Fruit fly (Drosophila melanogaster) whole organism, embryonic: Measurements from ENCODE around the gene DppIII.

ENCODE experiments used
- Abd-B ChIP-seq: fragments of 200-800 bp; sonication (Bioruptor generic); optimal IDR thresholded peaks from 2 replicates; lab custom pipeline; 2018; ENCODE audit warnings: missing biosample characterization, mild to moderate bottlenecking, missing genetic modification characterization, moderate library complexity
- Ada2b ChIP-seq: fragments of 200-800 bp; sonication (Bioruptor generic); IDR thresholded peaks from 2 replicates; pipeline ENCODE4 v1.3.6; 2022; ENCODE audit warnings: missing biosample characterization, missing genetic modification characterization
- CG10147 ChIP-seq: fragments of 200-800 bp; sonication (Bioruptor generic); optimal IDR thresholded peaks from 2 replicates; lab custom pipeline; 2019; ENCODE audit warnings: missing biosample characterization, mild to moderate bottlenecking, missing genetic modification characterization, moderate library complexity
- CG11560 ChIP-seq: fragments of 200-800 bp; sonication (Bioruptor generic); IDR thresholded peaks from 3 replicates; pipeline ENCODE4 v1.3.6; 2022; ENCODE audit warnings: missing biosample characterization, missing genetic modification characterization
- CG12155 ChIP-seq: fragments of 200-800 bp; sonication (Bioruptor generic); optimal IDR thresholded peaks from 3 replicates; lab custom pipeline; 2016; ENCODE audit warnings: missing biosample characterization, missing genetic modification characterization
- CG12769 ChIP-seq: fragments of 200-800 bp; sonication (Bioruptor generic); optimal IDR thresholded peaks from 2 replicates; lab custom pipeline; 2019; ENCODE audit warnings: missing biosample characterization, mild to moderate bottlenecking, missing genetic modification characterization, moderate library complexity
- CG15696 ChIP-seq: fragments of 200-800 bp; sonication (Bioruptor generic); optimal IDR thresholded peaks from 2 replicates; lab custom pipeline; 2019; ENCODE audit warnings: missing biosample characterization, mild to moderate bottlenecking, missing genetic modification characterization, moderate library complexity
- CG1602 ChIP-seq: fragments of 200-800 bp; sonication (Bioruptor generic); optimal IDR thresholded peaks from 3 replicates; lab custom pipeline; 2016; ENCODE audit warnings: missing biosample characterization, missing genetic modification characterization
- CG17385 ChIP-seq: fragments of 200-800 bp; sonication (Bioruptor generic); optimal IDR thresholded peaks from 3 replicates; lab custom pipeline; 2018; ENCODE audit warnings: missing biosample characterization, mild to moderate bottlenecking, missing genetic modification characterization
- CG17829 ChIP-seq: fragments of 200-800 bp; optimal IDR thresholded peaks from 2 replicates; lab custom pipeline; 2019; ENCODE audit warnings: missing biosample characterization, mild to moderate bottlenecking, missing genetic modification characterization, moderate library complexity
- CG30403 ChIP-seq: fragments of 200-800 bp; sonication (Bioruptor generic); optimal IDR thresholded peaks from 3 replicates; lab custom pipeline; 2016; ENCODE audit warnings: missing biosample characterization, missing genetic modification characterization
- CG3065 ChIP-seq: fragments of 200-800 bp; sonication (Bioruptor generic); optimal IDR thresholded peaks from 2 replicates; lab custom pipeline; 2016; ENCODE audit warnings: missing biosample characterization, missing genetic modification characterization
- CG5180 ChIP-seq: fragments of 200-800 bp; sonication (Bioruptor generic); optimal IDR thresholded peaks from 3 replicates; lab custom pipeline; 2017; ENCODE audit warnings: missing biosample characterization, missing genetic modification characterization, mild to moderate bottlenecking, moderate library complexity, missing genetic modification reagents
- CG6765 ChIP-seq: fragments of 200-800 bp; sonication (Bioruptor generic); optimal IDR thresholded peaks from 3 replicates; lab custom pipeline; 2017; ENCODE audit warnings: missing biosample characterization, mild to moderate bottlenecking, missing genetic modification characterization
- CG6791 ChIP-seq: fragments of 200-800 bp; sonication (Bioruptor generic); IDR thresholded peaks from 3 replicates; pipeline ENCODE4 v1.3.6; 2022; ENCODE audit warnings: missing biosample characterization, missing genetic modification characterization; ENCODE audit not compliant: partially characterized antibody
- CG7357 ChIP-seq: fragments of 200-800 bp; sonication (Bioruptor generic); IDR thresholded peaks from 3 replicates; pipeline ENCODE4 v1.3.6; 2022; ENCODE audit warnings: missing biosample characterization, missing genetic modification characterization
- CG8478 ChIP-seq: fragments of >200 bp; optimal IDR thresholded peaks from 2 replicates; lab custom pipeline; 2018
- CG9609 ChIP-seq: fragments of 200-800 bp; sonication (Bioruptor generic); optimal IDR thresholded peaks from 3 replicates; lab custom pipeline; 2016; ENCODE audit warnings: missing biosample characterization, missing genetic modification characterization
- Camta ChIP-seq: fragments of 200-800 bp; sonication (Bioruptor generic); optimal IDR thresholded peaks from 2 replicates; lab custom pipeline; 2016; ENCODE audit warnings: missing biosample characterization, missing genetic modification characterization
- Deaf1 ChIP-seq: fragments of 200-800 bp; optimal IDR thresholded peaks from 3 replicates; lab custom pipeline; 2019; ENCODE audit warnings: missing biosample characterization, mild to moderate bottlenecking, missing genetic modification characterization, moderate library complexity
- E2f2 ChIP-seq: fragments of 200-800 bp; sonication (Bioruptor generic); IDR thresholded peaks from 2 replicates; pipeline ENCODE4 v1.3.6; 2022; ENCODE audit warnings: missing biosample characterization, missing genetic modification characterization
- Hr51 ChIP-seq, 2 experiments: fragments of 200-800 bp; sonication (Bioruptor generic); optimal IDR thresholded peaks; 2 replicates in 1 of 2; 3 replicates in 1 of 2; lab custom pipeline; 2016 to 2018; ENCODE audit warnings: missing biosample characterization in 2 of 2, missing genetic modification characterization in 2 of 2, mild to moderate bottlenecking in 1 of 2, moderate library complexity in 1 of 2
- Lhr ChIP-seq: fragments of 200-800 bp; sonication (Bioruptor generic); optimal IDR thresholded peaks from 3 replicates; lab custom pipeline; 2017; ENCODE audit warnings: mild to moderate bottlenecking, missing biosample characterization, missing genetic modification reagents, missing genetic modification characterization
- Myb ChIP-seq: fragments of 200-800 bp; sonication (Bioruptor generic); optimal IDR thresholded peaks from 2 replicates; lab custom pipeline; 2016; ENCODE audit warnings: missing biosample characterization, missing genetic modification characterization
- Nf-YA ChIP-seq: fragments of 200-800 bp; sonication (Bioruptor generic); IDR thresholded peaks from 2 replicates; pipeline ENCODE4 v1.3.6; 2022; ENCODE audit warnings: missing biosample characterization, missing genetic modification characterization
- Ravus ChIP-seq: fragments of 200-800 bp; sonication (Bioruptor generic); IDR thresholded peaks from 2 replicates; pipeline ENCODE4 v1.3.6; 2022; ENCODE audit warnings: missing biosample characterization, missing genetic modification characterization
- Sin3A ChIP-seq: fragments of >200 bp; optimal IDR thresholded peaks from 2 replicates; lab custom pipeline; 2018
- Six4 ChIP-seq: fragments of 200-800 bp; sonication (Bioruptor generic); optimal IDR thresholded peaks from 2 replicates; lab custom pipeline; 2016; ENCODE audit warnings: missing biosample characterization, missing genetic modification characterization
- Sox102F ChIP-seq: fragments of 200-800 bp; sonication (Bioruptor generic); optimal IDR thresholded peaks from 2 replicates; lab custom pipeline; 2018; ENCODE audit warnings: missing biosample characterization, mild to moderate bottlenecking, missing genetic modification characterization, moderate library complexity
- Spps ChIP-seq: fragments of 200-800 bp; sonication (Bioruptor generic); optimal IDR thresholded peaks from 2 replicates; lab custom pipeline; 2018; ENCODE audit warnings: missing biosample characterization, mild to moderate bottlenecking, missing genetic modification characterization
- Ssrp ChIP-seq: fragments of 200-800 bp; sonication (Bioruptor generic); optimal IDR thresholded peaks from 2 replicates; lab custom pipeline; 2018; ENCODE audit warnings: missing biosample characterization, mild to moderate bottlenecking, missing genetic modification characterization, moderate library complexity
- Taf1 ChIP-seq: fragments of 200-800 bp; sonication (Bioruptor generic); IDR thresholded peaks from 2 replicates; pipeline ENCODE4 v1.3.6; 2022; ENCODE audit warnings: missing biosample characterization, missing genetic modification characterization
- ab ChIP-seq: fragments of 200-800 bp; sonication (Bioruptor generic); optimal IDR thresholded peaks from 2 replicates; lab custom pipeline; 2016; ENCODE audit warnings: missing biosample characterization, missing genetic modification characterization
- abd-A ChIP-seq: fragments of 200-800 bp; sonication (Bioruptor generic); optimal IDR thresholded peaks from 3 replicates; lab custom pipeline; 2019; ENCODE audit warnings: missing biosample characterization, mild to moderate bottlenecking, missing genetic modification characterization, moderate library complexity
- bsh ChIP-seq, 2 experiments: fragments of 200-800 bp; sonication (Bioruptor generic); optimal IDR thresholded peaks; 2 replicates each; lab custom pipeline; 2017 to 2018; ENCODE audit warnings: mild to moderate bottlenecking in 2 of 2, missing biosample characterization in 2 of 2, missing genetic modification characterization in 2 of 2, moderate library complexity in 1 of 2
- chif ChIP-seq, 2 experiments: fragments of 200-800 bp; sonication (Bioruptor generic); optimal IDR thresholded peaks; 3 replicates each; lab custom pipeline; 2016; ENCODE audit warnings: missing biosample characterization in 2 of 2, missing genetic modification characterization in 2 of 2
- ci ChIP-seq: fragments of 200-800 bp; sonication (Bioruptor generic); IDR thresholded peaks from 3 replicates; pipeline ENCODE4 v1.3.6; 2022; ENCODE audit warnings: missing biosample characterization, missing genetic modification characterization
- cwo ChIP-seq: fragments of 200-800 bp; sonication (Bioruptor generic); optimal IDR thresholded peaks from 3 replicates; lab custom pipeline; 2017; ENCODE audit warnings: missing biosample characterization, missing genetic modification characterization, mild to moderate bottlenecking, moderate library complexity, missing genetic modification reagents
- gce ChIP-seq: fragments of 200-800 bp; sonication (Bioruptor generic); IDR thresholded peaks from 3 replicates; pipeline ENCODE4 v1.3.6; 2022; ENCODE audit warnings: missing biosample characterization, missing genetic modification characterization
- gsb ChIP-seq: fragments of 200-800 bp; sonication (Bioruptor generic); IDR thresholded peaks from 2 replicates; pipeline ENCODE4 v1.3.6; 2022; ENCODE audit warnings: missing biosample characterization, missing genetic modification characterization
- ind ChIP-seq: fragments of 200-800 bp; sonication (Bioruptor generic); optimal IDR thresholded peaks from 3 replicates; lab custom pipeline; 2016; ENCODE audit warnings: missing biosample characterization, missing genetic modification characterization
- lmd ChIP-seq: fragments of 200-800 bp; sonication (Bioruptor generic); IDR thresholded peaks from 2 replicates; pipeline ENCODE4 v1.3.6; 2022; ENCODE audit warnings: missing biosample characterization, missing genetic modification characterization
- mam ChIP-seq: fragments of 200-800 bp; sonication (Bioruptor generic); optimal IDR thresholded peaks from 3 replicates; lab custom pipeline; 2016; ENCODE audit warnings: missing biosample characterization, missing genetic modification characterization
- nmo ChIP-seq: fragments of 200-800 bp; sonication (Bioruptor generic); optimal IDR thresholded peaks from 2 replicates; lab custom pipeline; 2018; ENCODE audit warnings: missing biosample characterization, mild to moderate bottlenecking, missing genetic modification characterization, moderate library complexity
- pnt ChIP-seq: fragments of 200-800 bp; sonication (Bioruptor generic); optimal IDR thresholded peaks from 3 replicates; lab custom pipeline; 2016; ENCODE audit warnings: missing biosample characterization, missing genetic modification characterization
- pzg ChIP-seq: fragments of 200-800 bp; sonication (Bioruptor generic); optimal IDR thresholded peaks from 3 replicates; lab custom pipeline; 2018; ENCODE audit warnings: missing biosample characterization, mild to moderate bottlenecking, missing genetic modification characterization, moderate library complexity
- repo ChIP-seq: fragments of 200-800 bp; sonication (Bioruptor generic); optimal IDR thresholded peaks from 2 replicates; lab custom pipeline; 2016; ENCODE audit warnings: missing biosample characterization, missing genetic modification characterization
- sens-2 ChIP-seq: fragments of 200-800 bp; sonication (Bioruptor generic); IDR thresholded peaks from 2 replicates; pipeline ENCODE4 v1.3.6; 2022; ENCODE audit warnings: missing biosample characterization, missing genetic modification characterization
- sr ChIP-seq: fragments of 200-800 bp; sonication (Bioruptor generic); IDR thresholded peaks from 3 replicates; pipeline ENCODE4 v1.3.6; 2022; ENCODE audit warnings: missing biosample characterization, missing genetic modification characterization
- toy ChIP-seq: fragments of 200-800 bp; sonication (Bioruptor generic); IDR thresholded peaks from 2 replicates; pipeline ENCODE4 v1.3.6; 2022; ENCODE audit warnings: missing biosample characterization, missing genetic modification characterization
- unpg ChIP-seq: fragments of 200-800 bp; sonication (Bioruptor generic); optimal IDR thresholded peaks from 3 replicates; lab custom pipeline; 2018; ENCODE audit warnings: missing biosample characterization, mild to moderate bottlenecking, missing genetic modification characterization, moderate library complexity

The DppIII gene

dm6 chr3R:8349449-8350115 lies 5.4 kb downstream of the DppIII start, which contains the start of gene Atg13 (continued):
- TF ChIP-seq cwo (GFP tag; lab: Kevin White, UChicago) (no peak), gce (GFP tag; lab: Robert Waterston, UW) (no peak), abd-A (tag; lab: Kevin White, UChicago) (no peak), CG30403 (peak; percentile 65), Taf1 (GFP tag; lab: Robert Waterston, UW) (no peak), pzg (GFP tag; lab: Kevin White, UChicago) (peak; percentile 46), CG7357 (GFP tag; lab: Robert Waterston, UW) (peak; percentile 93), repo (no peak), pnt (GFP tag; lab: Kevin White, UChicago) (no peak), CG10147 (GFP tag; lab: Kevin White, UChicago) (peak; percentile 3), Spps (tag; lab: Kevin White, UChicago) (no peak), Sox102F (GFP tag; lab: Kevin White, UChicago) (no peak), CG12769 (tag; lab: Kevin White, UChicago) (no peak), CG3065 (GFP tag; lab: Kevin White, UChicago) (peak; percentile 0), Lhr (GFP tag; lab: Kevin White, UChicago) (peak; percentile 5), Abd-B (peak; percentile 54), CG8478 (lab: Kevin White, UChicago) (no peak), ind (GFP tag; lab: Kevin White, UChicago) (peak; percentile 22), lmd (GFP tag; lab: Robert Waterston, UW) (no peak), Six4 (no peak), Ravus (GFP tag; lab: Robert Waterston, UW) (no peak), mam (GFP tag; lab: Kevin White, UChicago) (peak; percentile 5), unpg (GFP tag; lab: Kevin White, UChicago) (no peak), CG12155 (peak; percentile 20), bsh (GFP tag; optimal IDR thresholded peaks at IDR 0.05; lab: Kevin White, UChicago) (peak in 1 of 2 experiments; percentile 88), CG5180 (no peak), CG17385 (GFP tag; lab: Kevin White, UChicago) (no peak), CG15696 (tag; lab: Kevin White, UChicago) (peak; percentile 29), Deaf1 (tag; lab: Kevin White, UChicago) (no peak), E2f2 (GFP tag; lab: Robert Waterston, UW) (no peak; the same call in 1 of the 2 replicates), Myb (GFP tag; lab: Kevin White, UChicago) (peak; percentile 9), ab (no peak), gsb (no peak), CG6791 (GFP tag; lab: Robert Waterston, UW) (peak; percentile 91), Nf-YA (no peak), Camta (peak; percentile 5), Ssrp (tag; lab: Kevin White, UChicago) (peak; percentile 33), Ada2b (GFP tag; lab: Robert Waterston, UW) (no peak), chif (GFP tag; optimal IDR thresholded peaks at IDR 0.05; lab: Kevin White, UChicago) (peak in 1 of 2 experiments; percentile 38), ci (peak; percentile 39; the same call in 1 of the 3 replicates), CG11560 (tag; lab: Robert Waterston, UW) (no peak), CG9609 (peak; percentile 8), CG1602 (GFP tag; lab: Kevin White, UChicago) (peak; percentile 28), Hr51 (GFP tag; optimal IDR thresholded peaks at IDR 0.05; lab: Kevin White, UChicago) (no peak), CG17829 (tag; lab: Kevin White, UChicago) (peak; percentile 24), sens-2 (GFP tag; lab: Robert Waterston, UW) (no peak), Sin3A (lab: Kevin White, UChicago) (peak; percentile 92), CG6765 (GFP tag; lab: Kevin White, UChicago) (no peak), sr (GFP tag; lab: Robert Waterston, UW) (no peak), toy (GFP tag; lab: Robert Waterston, UW) (no peak), nmo (peak; percentile 70)
